Fruit fly (Drosophila melanogaster) whole organism, larva: ENCODE measurements around the gene CG8960.

ENCODE experiments used
- noc ChIP-seq: fragments of 200-800 bp; sonication (Bioruptor generic); optimal IDR thresholded peaks from 3 replicates; lab custom pipeline; 2019; ENCODE audit warnings: missing biosample characterization, mild to moderate bottlenecking, missing genetic modification characterization, moderate library complexity

CG8960 gene

DNA sequence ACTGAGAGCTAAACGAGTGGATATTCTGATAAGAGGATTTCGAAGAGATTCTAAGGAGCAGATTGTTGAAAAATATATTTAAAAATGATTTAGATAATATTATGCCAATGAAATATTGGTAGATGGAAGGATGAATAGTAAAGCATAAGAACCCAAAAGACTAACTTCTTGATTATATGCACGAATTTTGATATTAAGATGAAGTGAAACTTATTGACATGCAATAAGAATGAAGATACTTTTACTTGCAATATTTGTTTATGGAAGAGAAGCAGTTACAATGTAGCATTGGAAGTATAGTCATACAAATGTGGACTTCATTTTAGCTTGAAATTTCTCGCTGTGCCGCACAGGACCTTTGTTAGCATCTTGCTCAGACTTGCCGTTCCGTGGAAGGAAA, at the start of gene CG8960:
TSS of gene CG8960 (plus strand) at position 301 of the 400 bp plus-strand sequence.
- no peak for TF ChIP-seq noc (tag; lab: Kevin White, UChicago)

DNA sequence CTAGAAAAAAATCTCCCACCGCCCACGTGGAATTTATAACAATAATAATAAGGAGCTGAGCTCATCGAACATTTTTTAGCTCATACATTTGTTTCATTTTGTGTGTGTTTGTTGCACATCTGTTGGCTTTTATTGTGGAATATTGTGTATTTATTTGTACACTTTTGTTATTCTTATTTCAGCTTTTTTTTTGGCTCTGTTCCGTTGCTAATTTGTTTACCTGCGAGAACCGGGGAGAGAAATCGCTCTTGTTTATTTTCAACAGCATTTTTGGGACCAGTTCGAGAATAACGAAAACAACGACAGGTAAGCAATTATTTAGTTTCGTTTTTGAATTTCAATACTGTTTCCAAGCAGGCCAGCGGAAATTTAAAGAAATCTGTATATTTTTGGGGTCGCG, 49.0 kb upstream of the CG8960 start:
- no peak for TF ChIP-seq noc (tag; lab: Kevin White, UChicago)

DNA sequence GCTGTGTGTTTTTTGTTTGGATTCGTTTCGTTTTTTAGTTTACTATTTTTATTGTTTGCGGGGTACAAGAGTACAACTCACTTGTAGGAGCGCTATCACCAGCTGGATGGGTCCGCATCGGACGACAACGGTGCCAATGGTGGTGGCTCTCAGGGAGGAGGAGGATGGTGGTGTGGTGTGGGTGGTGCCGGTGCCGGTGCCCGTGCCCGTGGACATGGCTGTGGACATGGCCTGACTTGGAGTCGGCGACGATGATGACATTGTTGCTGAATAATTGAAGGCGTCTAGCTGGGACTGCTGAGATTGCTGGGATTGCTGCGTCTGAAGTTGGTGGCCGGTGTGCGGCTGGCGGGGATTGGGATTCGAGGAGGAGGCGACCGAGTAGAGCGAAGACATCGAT, 47.1 kb upstream of the CG8960 start:
- no peak for TF ChIP-seq noc (tag; lab: Kevin White, UChicago)

DNA sequence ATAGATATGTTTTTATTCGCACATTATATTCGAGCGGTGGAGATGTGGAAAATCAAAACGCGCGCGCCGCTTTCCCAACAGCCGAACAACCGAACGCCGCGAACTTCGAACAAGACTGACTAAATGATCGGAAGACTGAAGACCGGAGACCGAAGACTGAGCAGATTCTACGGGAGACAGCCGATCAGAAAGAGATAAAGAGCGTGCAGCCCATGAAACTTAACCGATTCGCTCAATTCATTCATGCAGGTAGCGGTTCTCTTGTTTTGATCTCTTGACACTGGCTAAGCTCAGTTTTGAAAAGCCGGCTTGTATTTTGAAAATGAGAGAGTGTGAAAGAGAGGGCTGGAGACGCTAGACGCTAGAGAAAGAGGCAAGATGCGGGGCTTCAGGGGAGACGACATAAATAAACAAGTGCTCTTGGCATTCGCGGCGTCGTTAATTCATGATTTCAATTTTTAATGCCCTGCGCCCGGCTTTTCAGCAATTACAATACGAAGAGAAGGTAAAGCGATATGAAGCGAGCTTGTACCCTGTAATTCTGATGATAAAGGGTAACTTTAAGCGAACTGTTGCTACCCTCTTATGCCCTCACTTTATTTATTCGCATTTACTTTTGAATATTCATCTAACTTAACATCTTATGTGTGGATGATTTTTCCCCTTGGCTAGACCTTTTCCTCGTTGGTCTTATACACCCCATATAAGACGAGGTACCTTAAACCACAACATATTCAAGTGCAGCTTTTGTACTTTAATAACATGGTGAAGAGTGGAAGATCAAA, 45.0 kb upstream of the CG8960 start, which contains the start of gene zormin:
TSS of gene zormin (minus strand) at position 113 of the 785 bp plus-strand sequence.
- TF ChIP-seq noc (tag; lab: Kevin White, UChicago): no peak

DNA sequence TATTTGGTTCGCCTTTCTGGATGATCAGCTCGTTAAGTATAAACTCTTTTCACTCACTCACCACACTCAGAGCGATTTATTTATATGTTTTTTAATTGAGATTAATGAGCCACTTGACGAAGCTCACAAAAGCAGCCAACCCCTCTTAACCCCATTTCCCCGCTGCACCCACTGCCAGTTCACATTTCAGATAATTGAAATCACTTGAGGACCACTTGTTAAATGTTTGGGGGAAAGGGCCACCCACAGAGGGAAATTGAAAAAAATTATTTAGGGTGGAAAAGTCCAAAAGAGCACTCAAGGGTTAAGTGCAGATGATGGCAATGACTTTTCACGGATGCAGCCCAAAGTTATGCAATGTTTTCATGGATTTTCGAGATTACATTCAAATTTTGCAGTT, 44.1 kb upstream of the CG8960 start:
- no peak for TF ChIP-seq noc (tag; lab: Kevin White, UChicago)

DNA sequence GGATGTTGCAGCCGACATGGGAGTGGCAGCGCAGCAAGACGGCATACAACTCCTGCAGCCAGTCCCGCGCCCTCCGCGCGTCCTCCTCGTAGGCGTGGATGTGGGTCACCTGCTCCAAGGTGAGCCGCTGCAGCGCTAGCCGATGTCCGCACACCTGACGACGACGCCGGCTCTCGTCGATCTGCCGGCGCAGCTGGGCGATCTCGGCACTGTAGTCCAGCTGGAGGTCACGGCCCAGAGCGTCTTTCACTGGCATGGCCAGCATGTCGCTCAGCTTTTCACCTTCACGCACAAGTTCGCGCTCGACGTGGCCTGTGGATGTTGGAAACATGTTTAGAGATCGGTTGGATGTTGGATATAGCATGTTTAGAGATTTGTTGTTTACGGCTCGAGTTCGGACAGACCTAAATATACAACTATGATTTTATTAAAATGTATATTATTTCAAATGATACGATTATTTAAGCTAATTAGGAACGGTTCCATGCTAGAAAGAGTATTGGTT, 39.3 kb upstream of the CG8960 start:
- TF ChIP-seq noc (tag; lab: Kevin White, UChicago): no peak

DNA sequence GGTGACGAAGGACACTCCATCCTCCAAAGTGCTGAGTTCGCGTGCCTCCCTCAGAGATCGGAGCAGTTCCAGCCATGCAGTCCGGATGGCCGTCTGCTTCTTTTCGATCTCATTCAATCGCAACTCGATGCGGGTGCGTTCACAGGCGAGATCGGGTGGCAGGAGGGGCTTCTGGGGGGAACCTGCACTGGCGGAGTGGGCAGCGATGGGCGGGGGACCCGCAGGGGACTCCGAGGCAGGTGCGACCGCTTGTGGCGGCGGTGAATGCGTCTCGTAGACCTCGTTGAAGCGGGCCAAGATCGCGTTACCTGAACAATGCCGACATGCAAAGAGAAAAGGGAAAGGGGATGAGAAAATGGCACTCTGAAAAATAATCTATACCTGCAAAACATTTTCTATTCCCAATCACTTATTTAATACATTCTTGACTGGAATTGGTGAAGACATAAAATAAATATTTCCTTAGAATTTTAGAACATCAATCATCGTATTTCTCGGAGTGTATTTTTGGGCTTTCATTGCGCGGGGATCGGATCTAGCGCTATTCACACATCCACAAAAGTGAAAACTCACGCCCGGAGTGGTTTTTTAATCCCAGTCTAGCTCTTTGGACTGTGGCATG, 38.0 kb upstream of the CG8960 start:
- TF ChIP-seq noc (tag; lab: Kevin White, UChicago): no peak

DNA sequence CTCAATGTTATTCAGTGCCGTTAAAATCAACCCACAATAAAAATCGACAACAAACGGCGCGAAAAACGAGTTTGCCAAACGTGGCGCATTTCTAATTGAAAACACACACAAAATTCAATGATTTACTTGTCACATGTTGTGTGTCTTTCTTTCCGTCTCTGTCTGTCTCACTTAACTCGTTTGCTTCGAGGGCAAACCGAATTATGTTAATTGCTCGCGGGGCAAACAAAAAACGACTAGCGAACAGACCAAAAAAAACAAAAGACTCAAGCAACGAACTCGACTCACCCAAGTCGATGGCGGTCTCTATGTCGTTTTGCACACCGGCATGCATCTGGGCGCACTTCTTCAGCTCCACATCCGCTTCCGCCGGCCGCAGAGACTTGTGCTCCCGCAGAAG, 37.0 kb upstream of the CG8960 start:
- no peak for TF ChIP-seq noc (tag; lab: Kevin White, UChicago)

DNA sequence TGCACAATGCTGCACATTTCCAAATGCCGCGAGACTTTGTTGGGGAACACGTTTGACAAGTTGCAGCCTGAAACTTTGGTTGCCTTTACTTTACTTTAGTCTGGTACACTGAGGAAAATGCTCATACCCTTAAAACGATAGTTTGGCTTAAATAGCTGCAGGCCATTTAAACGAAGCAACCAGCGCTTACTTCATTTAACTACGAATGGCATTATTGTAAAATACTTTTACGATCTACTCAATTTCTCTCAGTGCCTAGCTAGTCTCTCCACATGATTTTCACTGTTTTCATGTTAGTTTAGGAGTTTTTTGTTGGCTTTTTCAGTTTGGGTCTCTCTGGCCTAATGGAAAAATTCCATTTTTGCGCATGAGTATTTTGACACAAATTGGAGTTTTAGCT, 34.8 kb upstream of the CG8960 start:
- no peak for TF ChIP-seq noc (tag; lab: Kevin White, UChicago)

DNA sequence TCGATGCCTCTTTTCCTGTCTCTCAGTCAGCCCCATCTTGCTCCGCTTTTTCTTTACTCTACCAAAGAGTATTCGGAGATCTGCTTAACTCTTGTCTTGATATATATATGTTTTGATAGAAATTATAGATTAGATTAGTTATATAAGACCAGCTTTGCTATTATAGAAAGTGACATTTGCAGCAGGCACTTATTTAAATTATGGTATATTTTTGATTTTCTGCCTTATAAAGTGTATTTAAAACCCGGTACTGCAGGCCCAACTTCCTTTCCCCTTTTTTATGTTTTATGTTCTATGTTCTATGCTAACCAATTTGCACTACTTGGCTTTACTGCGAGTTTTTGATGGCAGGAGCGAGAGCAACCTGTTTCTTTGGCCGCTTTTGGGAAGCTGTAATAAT, 34.2 kb upstream of the CG8960 start:
- TF ChIP-seq noc (tag; lab: Kevin White, UChicago): no peak

DNA sequence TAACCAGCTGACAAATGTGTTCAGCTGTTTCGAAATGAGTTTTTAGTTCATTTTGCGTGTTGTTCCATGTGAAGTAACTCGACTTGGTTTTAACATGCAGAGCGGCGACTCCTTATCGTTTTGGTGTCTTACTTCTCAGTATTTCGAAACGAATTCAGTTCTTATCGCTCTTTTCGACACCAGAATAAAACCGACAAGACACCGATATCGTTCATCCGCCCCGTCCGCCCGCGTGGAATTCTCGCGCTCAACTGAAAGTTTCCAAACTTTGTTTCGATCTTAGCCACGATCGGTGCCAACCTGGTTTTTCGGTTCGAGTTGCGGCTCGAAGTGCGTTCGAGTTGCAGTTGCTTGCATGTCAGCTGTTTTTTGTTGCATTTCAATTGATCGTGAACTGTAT, 33.2 kb upstream of the CG8960 start, which contains the start of gene CG15822:
TSS of gene CG15822 (minus strand) at position 256 of the 400 bp plus-strand sequence.
- no peak for TF ChIP-seq noc (tag; lab: Kevin White, UChicago)

DNA sequence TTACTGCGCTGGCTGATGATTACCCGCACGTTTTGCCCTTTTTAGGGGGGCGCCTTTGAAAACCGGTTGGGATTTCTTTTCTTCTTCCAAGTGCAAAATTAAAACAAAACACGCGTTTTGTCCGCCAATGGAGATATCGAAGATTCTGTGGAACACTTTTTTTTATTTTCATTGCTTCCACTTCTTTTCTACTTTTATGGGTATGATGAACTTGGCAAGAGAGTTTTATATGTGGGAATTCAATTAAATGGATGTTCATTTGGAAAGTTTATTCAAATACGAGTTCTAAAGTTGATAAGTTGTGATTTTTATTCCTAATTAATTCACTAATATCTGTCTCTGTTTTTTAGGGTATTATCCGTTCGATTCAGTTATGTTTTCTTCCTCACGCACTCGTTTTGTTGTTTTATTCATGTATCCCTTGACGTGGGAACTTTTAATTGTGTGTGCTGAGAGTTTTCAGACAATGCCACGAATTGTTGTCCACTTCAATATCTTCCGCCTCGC, 32.7 kb upstream of the CG8960 start:
- no peak for TF ChIP-seq noc (tag; lab: Kevin White, UChicago)

DNA sequence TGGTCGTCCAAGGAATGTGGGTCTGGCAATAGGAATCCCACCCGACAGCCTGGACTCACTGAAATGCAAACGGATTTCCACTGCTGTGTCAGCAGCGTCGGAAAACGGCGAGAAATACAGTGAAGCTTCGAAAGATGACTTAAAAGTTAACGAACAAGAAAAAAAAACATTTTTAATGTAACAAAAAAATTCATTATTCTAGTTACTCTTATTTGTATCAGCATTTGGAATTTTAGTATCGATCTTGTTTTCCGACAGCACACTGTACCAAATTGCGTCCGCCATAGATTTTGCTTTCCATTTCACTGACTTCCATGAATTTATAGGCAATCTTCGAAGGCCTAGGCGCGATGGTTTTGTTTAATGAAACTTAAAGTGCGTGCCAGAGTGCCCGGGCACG, 32.0 kb upstream of the CG8960 start:
- TF ChIP-seq noc (tag; lab: Kevin White, UChicago): no peak

DNA sequence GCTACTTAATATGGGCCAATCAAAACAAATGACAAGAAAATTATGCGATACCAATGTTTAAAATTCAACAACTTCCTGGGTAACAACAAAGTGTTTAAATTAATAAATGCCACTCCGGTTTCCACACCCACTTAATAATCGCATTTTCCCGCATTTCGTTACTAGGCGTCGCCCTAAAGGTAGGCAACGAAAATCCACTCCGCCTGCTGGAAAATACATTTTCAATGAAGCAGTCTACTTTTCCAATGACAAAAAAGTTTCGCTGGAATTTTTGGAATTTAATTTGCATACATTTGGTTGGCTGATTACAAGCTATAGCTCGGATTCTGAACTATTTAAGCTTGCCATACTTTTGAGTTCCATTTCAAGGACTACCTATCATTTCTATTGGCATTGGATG, 30.0 kb upstream of the CG8960 start:
- TF ChIP-seq noc (tag; lab: Kevin White, UChicago): no peak

DNA sequence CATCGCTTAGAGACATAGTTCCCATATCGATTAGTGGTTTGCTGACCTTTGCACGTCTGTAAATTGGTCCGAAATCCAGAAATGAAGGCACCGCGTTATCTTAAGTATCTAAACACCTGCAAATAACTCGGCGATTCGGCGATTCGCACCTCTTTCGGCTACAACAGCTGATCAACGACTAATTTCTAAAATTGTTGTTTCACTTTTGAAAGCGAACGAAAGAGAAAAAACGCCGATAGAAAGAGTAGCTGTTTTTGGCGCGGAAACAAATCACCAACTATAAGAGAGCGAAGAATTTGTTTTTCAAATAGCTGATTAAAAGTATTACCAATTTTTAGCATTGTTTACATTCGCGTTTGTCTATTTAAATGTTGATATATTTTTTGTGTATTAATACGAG, 27.9 kb upstream of the CG8960 start, which contains the start of gene CG15879:
TSS of gene CG15879 (minus strand) at position 155 of the 400 bp plus-strand sequence.
- TF ChIP-seq noc (tag; lab: Kevin White, UChicago): no peak

DNA sequence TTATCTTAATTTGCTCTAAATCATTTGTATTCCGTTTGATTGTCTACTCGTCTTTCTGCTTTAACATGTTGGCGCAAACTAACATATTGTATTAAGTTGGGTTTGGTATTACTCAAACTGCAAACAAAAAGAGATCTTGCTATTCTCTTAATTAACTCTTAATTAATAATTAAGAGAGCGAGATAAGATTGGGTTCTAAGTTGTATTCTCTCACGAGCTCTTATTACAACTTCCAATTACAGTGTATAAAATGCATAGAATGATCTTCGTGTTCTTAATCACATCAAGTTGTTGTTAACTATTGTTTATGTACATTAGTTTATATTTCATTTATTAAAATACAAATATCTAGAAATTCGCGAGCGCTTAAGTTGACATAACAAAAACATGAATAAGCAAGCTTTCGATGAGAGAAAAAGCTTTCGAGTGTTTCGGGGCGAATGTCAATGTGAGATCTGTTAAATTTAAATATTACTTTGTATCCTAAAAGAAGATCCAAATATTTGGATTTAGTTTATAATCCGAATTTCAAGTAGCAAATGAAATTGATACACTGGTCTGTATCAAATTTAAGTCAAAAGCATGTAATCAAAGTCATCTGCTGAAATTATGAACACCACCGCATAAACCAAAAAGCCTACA, 25.8 kb upstream of the CG8960 start, which contains the start of gene CG5704:
TSS of gene CG5704 (minus strand) at position 87 of the 642 bp plus-strand sequence.
- no peak for TF ChIP-seq noc (tag; lab: Kevin White, UChicago)
